Worm (Caenorhabditis elegans): Measurements from ENCODE around the gene F32G8.3.

Gene F32G8.3

ce11 chrV:10525902-10526301, 29.2 kb downstream of the F32G8.3 start, which contains the start of the genes C35A5.8 and hda-11 (continued):
- TF ChIP-seq sptf-2 (GFP tag; optimal IDR thresholded peaks at IDR 0.05) (no peak), cebp-2 (GFP tag; IDR thresholded peaks at IDR 0.05) (no peak), B0261.1 (tag; optimal IDR thresholded peaks at IDR 0.05) (no peak), ztf-18 (tag; optimal IDR thresholded peaks at IDR 0.05) (peak; percentile 59), F23B12.7 (tag; optimal IDR thresholded peaks at IDR 0.05; ENCODE audit: insufficient read depth) (no peak), egrh-3 (GFP tag; IDR thresholded peaks at IDR 0.05) (no peak), ceh-91 (GFP tag; IDR thresholded peaks at IDR 0.05) (peak; percentile 11; the same call in 1 of the 2 replicates), F57A8.1 (GFP tag; optimal IDR thresholded peaks at IDR 0.05) (no peak), F57C9.4 (tag; optimal IDR thresholded peaks at IDR 0.05) (no peak), tbx-9 (tag; optimal IDR thresholded peaks at IDR 0.05; ENCODE audit: borderline replicate concordance) (no peak), die-1 (tag; optimal IDR thresholded peaks at IDR 0.05) (no peak), rcor-1 (GFP tag; IDR thresholded peaks at IDR 0.05) (peak; percentile 86), attf-6 (GFP tag; IDR thresholded peaks at IDR 0.05) (no peak), Y53G8AR.9 (GFP tag; conservative IDR thresholded peaks at IDR 0.05) (0 out of 2 replicates have a peak, but pooled peaks have one; percentile 14), ceh-100 (GFP tag; IDR thresholded peaks at IDR 0.05) (peak; percentile 61), attf-5 (GFP tag; optimal IDR thresholded peaks at IDR 0.05) (no peak), pbrm-1 (GFP tag; IDR thresholded peaks at IDR 0.05) (0 out of 2 replicates have a peak, but pooled peaks have one; percentile 22), ceh-79 (tag; optimal IDR thresholded peaks at IDR 0.05) (peak; percentile 60), tlf-1 (GFP tag; optimal IDR thresholded peaks at IDR 0.05) (peak; percentile 10), Y56A3A.18 (GFP tag; IDR thresholded peaks at IDR 0.05) (no peak), hmg-1.2 (GFP tag; IDR thresholded peaks at IDR 0.05) (peak; percentile 67; the same call in 1 of the 2 replicates), F33H1.4 (GFP tag; IDR thresholded peaks at IDR 0.05) (peak; percentile 37; the same call in 1 of the 2 replicates), him-1 (tag; optimal IDR thresholded peaks at IDR 0.05) (peak; percentile 39), aptf-2 (GFP tag; conservative IDR thresholded peaks at IDR 0.05) (0 out of 2 replicates have a peak, but pooled peaks have one; percentile 11), nfya-1 (tag; optimal IDR thresholded peaks at IDR 0.05; ENCODE audit: borderline replicate concordance, insufficient read depth) (no peak), egl-44 (GFP tag; IDR thresholded peaks at IDR 0.05) (no peak), mxl-1 (tag; optimal IDR thresholded peaks at IDR 0.05) (no peak), Y67H2A.10 (GFP tag; conservative IDR thresholded peaks at IDR 0.05) (no peak), ztf-25 (GFP tag; IDR thresholded peaks at IDR 0.05) (no peak), rec-8 (tag; optimal IDR thresholded peaks at IDR 0.05) (peak; percentile 52 to 60), cebp-1 (GFP tag; IDR thresholded peaks at IDR 0.05) (peak; percentile 43; the same call in 1 of the 2 replicates), cebp-1 (tag; optimal IDR thresholded peaks at IDR 0.05) (no peak), C06A6.2 (GFP tag; conservative IDR thresholded peaks at IDR 0.05) (no peak), lin-35 (GFP tag; optimal IDR thresholded peaks at IDR 0.05) (peak in 1 of 3 experiments; percentile 11), F22D6.2 (tag; optimal IDR thresholded peaks at IDR 0.05) (peak; percentile 57), mes-4 (tag; optimal IDR thresholded peaks at IDR 0.05) (no peak), F52B5.7 (tag; optimal IDR thresholded peaks at IDR 0.05) (no peak), Y95B8A.8 (GFP tag; IDR thresholded peaks at IDR 0.05) (no peak), snpc-1.1 (tag; optimal IDR thresholded peaks at IDR 0.05; ENCODE audit: insufficient read depth) (no peak), K11D2.4 (GFP tag; IDR thresholded peaks at IDR 0.05) (peak; percentile 73), Y79H2A.3 (GFP tag; conservative IDR thresholded peaks at IDR 0.05) (no peak), nfya-2 (GFP tag; IDR thresholded peaks at IDR 0.05) (no peak), madf-10 (tag; optimal IDR thresholded peaks at IDR 0.05) (no peak), ceh-40 (GFP tag; IDR thresholded peaks at IDR 0.05) (no peak), hsf-1 (GFP tag; IDR thresholded peaks at IDR 0.05) (no peak), xnd-1 (tag; optimal IDR thresholded peaks at IDR 0.05) (no peak), rpc-1 (optimal IDR thresholded peaks at IDR 0.05) (no peak), rpc-1 (tag; optimal IDR thresholded peaks at IDR 0.05) (no peak), madf-8 (GFP tag; conservative IDR thresholded peaks at IDR 0.05) (0 out of 2 replicates have a peak, but pooled peaks have one; percentile 12)
